Fruit fly (Drosophila melanogaster) whole organism, pupa: ENCODE data around the gene disco.

ENCODE experiments used
- CG12605 ChIP-seq: fragments of 200-800 bp; sonication (Bioruptor generic); IDR thresholded peaks from 2 replicates; pipeline ENCODE4 v1.3.6; 2022; ENCODE audit warnings: missing biosample characterization, missing genetic modification characterization
- CG34367 ChIP-seq: fragments of 200-800 bp; sonication (Bioruptor generic); optimal IDR thresholded peaks from 2 replicates; lab custom pipeline; 2018; ENCODE audit warnings: missing biosample characterization, mild to moderate bottlenecking, missing genetic modification characterization
- CG8159 ChIP-seq: fragments of 200-800 bp; sonication (Bioruptor generic); optimal IDR thresholded peaks from 3 replicates; lab custom pipeline; 2018; ENCODE audit warnings: missing biosample characterization, mild to moderate bottlenecking, missing genetic modification characterization, moderate library complexity
- Pif1B ChIP-seq: fragments of 200-800 bp; sonication (Bioruptor generic); optimal IDR thresholded peaks from 3 replicates; lab custom pipeline; 2016; ENCODE audit warnings: missing biosample characterization, missing genetic modification characterization

- TF ChIP-seq CG12605 (GFP tag; lab: Robert Waterston, UW) (no peak), CG34367 (tag; lab: Kevin White, UChicago) (no peak), CG8159 (tag; lab: Kevin White, UChicago) (no peak), Pif1B (GFP tag; lab: Kevin White, UChicago) (no peak)
Observed at dm6 chrX:16213998-16214397, 2.6 kb downstream of the disco start.
